Fruit fly (Drosophila melanogaster): ENCODE measurements around the gene ATPsyngamma.

DNA sequence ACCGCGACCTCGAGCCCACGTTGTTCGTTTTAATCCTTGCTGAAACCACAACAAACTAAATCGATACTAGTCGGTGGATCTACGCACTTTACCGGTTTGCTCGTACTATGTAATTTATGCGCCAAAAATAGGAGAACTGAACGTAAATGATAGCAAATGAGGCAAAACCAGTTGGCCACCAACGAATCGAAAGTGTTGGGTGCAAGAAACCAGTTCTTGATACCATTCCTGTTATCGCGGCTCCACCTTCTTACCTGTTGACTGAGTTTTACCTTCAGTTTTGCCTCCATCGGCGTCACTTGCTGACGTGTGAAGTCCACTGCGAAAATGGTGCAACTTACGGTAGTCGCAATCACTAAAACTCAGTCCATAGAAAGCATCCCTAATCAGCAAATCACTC is 8.9 kb downstream of the ATPsyngamma start:
- TF ChIP-seq CG7101 (tag; optimal IDR thresholded peaks at IDR 0.05) (no peak), ovo (GFP tag; optimal IDR thresholded peaks at IDR 0.05) (no peak), CG14711 (tag; optimal IDR thresholded peaks at IDR 0.05) (no peak), cic (GFP tag; optimal IDR thresholded peaks at IDR 0.05) (no peak), Crg-1 (GFP tag; optimal IDR thresholded peaks at IDR 0.05) (no peak), kay (GFP tag; ENCODE audit: borderline replicate concordance) (no peak), Mnt (GFP tag; optimal IDR thresholded peaks at IDR 0.05) (no peak), CG1620 (GFP tag; optimal IDR thresholded peaks at IDR 0.05) (no peak), CG5204 (GFP tag; optimal IDR thresholded peaks at IDR 0.05) (no peak), CG7045 (GFP tag; optimal IDR thresholded peaks at IDR 0.05) (no peak), tj (GFP tag; optimal IDR thresholded peaks at IDR 0.05) (no peak)

Measured in whole organism, adult.